Fruit fly (Drosophila melanogaster): Measurements from ENCODE around the gene CG7990.

The CG7990 gene

DNA sequence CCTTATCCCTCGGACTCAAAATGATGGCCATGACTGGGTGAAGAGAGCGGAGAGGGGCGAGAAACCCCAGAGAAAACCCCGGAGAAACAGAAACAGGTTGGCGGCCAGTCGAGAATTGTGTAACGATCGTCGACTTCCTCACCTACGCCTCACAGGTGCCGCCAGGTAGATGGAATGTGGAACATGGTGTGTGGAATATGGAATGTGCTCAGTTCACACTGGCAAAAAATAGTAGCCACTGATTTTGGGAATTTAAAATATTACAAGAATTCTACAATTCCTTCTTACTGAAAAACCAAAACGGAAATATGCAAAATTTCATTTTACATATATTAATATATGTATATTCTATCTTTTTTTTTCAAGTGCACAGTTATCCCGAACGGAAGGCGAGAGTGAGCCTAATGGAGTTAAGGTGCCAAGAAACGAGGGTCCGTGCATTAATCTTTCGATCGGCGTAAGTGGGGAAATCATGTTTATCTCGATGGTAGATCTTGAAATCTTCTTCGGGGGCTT, 45.8 kb downstream of the CG7990 start (continued):
- TF ChIP-seq CG12299 (tag; optimal IDR thresholded peaks at IDR 0.05) (peak; percentile 53), CG10462 (GFP tag; optimal IDR thresholded peaks at IDR 0.05) (peak; percentile 74), ap (GFP tag; IDR thresholded peaks at IDR 0.05) (peak; percentile 60), Dbx (GFP tag; IDR thresholded peaks at IDR 0.05) (peak; percentile 85), CG11247 (GFP tag; IDR thresholded peaks at IDR 0.05) (peak; percentile 79), tna (GFP tag; IDR thresholded peaks at IDR 0.05; ENCODE audit: partially characterized antibody) (no peak), ase (GFP tag; IDR thresholded peaks at IDR 0.05) (peak; percentile 47; the same call in 1 of the 3 replicates), CG6254 (GFP tag; optimal IDR thresholded peaks at IDR 0.05) (peak; percentile 76)

DNA sequence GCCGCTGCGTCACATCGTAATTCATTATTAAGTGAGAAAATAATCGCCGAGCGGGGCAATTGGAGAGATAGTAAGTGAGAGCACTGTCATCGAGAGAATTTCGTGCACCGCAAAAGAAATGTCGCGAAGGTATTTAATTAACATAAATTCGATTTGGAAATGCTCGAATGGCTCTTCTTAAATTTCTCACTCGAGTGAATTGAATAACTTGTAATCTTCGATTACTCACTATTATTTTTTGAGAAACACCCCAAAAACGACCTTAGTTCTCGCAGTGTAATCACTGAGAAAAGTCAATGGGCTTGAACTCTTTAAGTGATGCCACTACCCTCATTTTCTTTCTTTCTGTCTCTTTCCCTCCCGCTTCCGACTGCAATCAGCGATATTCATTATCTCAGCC, 46.8 kb downstream of the CG7990 start:
- TF ChIP-seq Atf3 (GFP tag; optimal IDR thresholded peaks at IDR 0.05) = peak; percentile 87
- TF ChIP-seq chif (GFP tag; optimal IDR thresholded peaks at IDR 0.05) = peak; percentile 92 to 94
- peak; percentile 82 for TF ChIP-seq corto (GFP tag; optimal IDR thresholded peaks at IDR 0.05)
- TF ChIP-seq mirr (GFP tag; optimal IDR thresholded peaks at IDR 0.05) = no peak
- no peak for TF ChIP-seq CG34376 (GFP tag; optimal IDR thresholded peaks at IDR 0.05)
- peak; percentile 21 for TF ChIP-seq cwo (GFP tag; optimal IDR thresholded peaks at IDR 0.05)
- TF ChIP-seq CG30431 (GFP tag; optimal IDR thresholded peaks at IDR 0.05) = peak; percentile 82
- peak in 1 of 3 experiments; percentile 94 for TF ChIP-seq lola (GFP tag; optimal IDR thresholded peaks at IDR 0.05)
- TF ChIP-seq fd64A (GFP tag; optimal IDR thresholded peaks at IDR 0.05) = peak; percentile 84
- TF ChIP-seq org-1 (GFP tag; optimal IDR thresholded peaks at IDR 0.05) = peak; percentile 77
- no peak for TF ChIP-seq cg (GFP tag; optimal IDR thresholded peaks at IDR 0.05)
- peak; percentile 83 for TF ChIP-seq H15 (GFP tag; IDR thresholded peaks at IDR 0.05)
- TF ChIP-seq unpg (GFP tag; optimal IDR thresholded peaks at IDR 0.05) = peak; percentile 90
- TF ChIP-seq Dref (GFP tag; IDR thresholded peaks at IDR 0.05) = no peak
- peak; percentile 96 for TF ChIP-seq CG10979 (tag; optimal IDR thresholded peaks at IDR 0.05)
- no peak for TF ChIP-seq chinmo (GFP tag; IDR thresholded peaks at IDR 0.05; ENCODE audit: partially characterized antibody)
- peak; percentile 8 for TF ChIP-seq CG6854 (GFP tag; optimal IDR thresholded peaks at IDR 0.05)
- peak; percentile 76 for TF ChIP-seq esg (GFP tag; conservative IDR thresholded peaks at IDR 0.05)
- peak; percentile 72 for TF ChIP-seq HHEX (GFP tag; optimal IDR thresholded peaks at IDR 0.05)
- peak; percentile 71 for TF ChIP-seq shn (GFP tag; optimal IDR thresholded peaks at IDR 0.05)
- peak; percentile 81 for TF ChIP-seq lilli (GFP tag; optimal IDR thresholded peaks at IDR 0.05)
- TF ChIP-seq Bdp1 (GFP tag; optimal IDR thresholded peaks at IDR 0.05) = peak; percentile 56
- no peak for TF ChIP-seq hth (optimal IDR thresholded peaks at IDR 0.05)
- TF ChIP-seq CG4360 (GFP tag; IDR thresholded peaks at IDR 0.05) = peak; percentile 56
- TF ChIP-seq TFAM (GFP tag; optimal IDR thresholded peaks at IDR 0.05) = peak; percentile 58
- TF ChIP-seq CG3065 (GFP tag; optimal IDR thresholded peaks at IDR 0.05) = peak; percentile 55
- peak; percentile 31 for TF ChIP-seq Dip3 (GFP tag; optimal IDR thresholded peaks at IDR 0.05)
- no peak for TF ChIP-seq CG13296 (GFP tag; optimal IDR thresholded peaks at IDR 0.05)
- TF ChIP-seq gro (GFP tag; optimal IDR thresholded peaks at IDR 0.05) = peak; percentile 58
- peak; percentile 87 for TF ChIP-seq pb (GFP tag; optimal IDR thresholded peaks at IDR 0.05)
- TF ChIP-seq Nf-YA (GFP tag; IDR thresholded peaks at IDR 0.05) = 0 out of 2 replicates have a peak, but pooled peaks have one; percentile 64
- peak; percentile 84 for TF ChIP-seq gt (GFP tag; IDR thresholded peaks at IDR 0.05)
- TF ChIP-seq CG8359 (GFP tag; optimal IDR thresholded peaks at IDR 0.05; ENCODE audit: borderline replicate concordance) = peak; percentile 76
- TF ChIP-seq sqz (GFP tag; optimal IDR thresholded peaks at IDR 0.05) = peak; percentile 36
- peak; percentile 84 for TF ChIP-seq CG18764 (GFP tag; optimal IDR thresholded peaks at IDR 0.05)
- TF ChIP-seq aop (GFP tag; IDR thresholded peaks at IDR 0.05) = peak; percentile 57; the same call in 1 of the 2 replicates
- TF ChIP-seq CG12071 (GFP tag; optimal IDR thresholded peaks at IDR 0.05) = peak; percentile 53
- peak; percentile 55 for TF ChIP-seq pho (GFP tag; optimal IDR thresholded peaks at IDR 0.05)
- peak in 1 of 2 experiments; percentile 87 for TF ChIP-seq Eip74EF (GFP tag; optimal IDR thresholded peaks at IDR 0.05)
- peak; percentile 55 for TF ChIP-seq stwl (tag; optimal IDR thresholded peaks at IDR 0.05)
- no peak for TF ChIP-seq CG11696 (GFP tag; IDR thresholded peaks at IDR 0.05)

Measured in whole organism, embryonic.